Worm (Caenorhabditis elegans): Measurements from ENCODE around the gene dmd-4.

dmd-4 gene

ce11 chrX:14844481-14844880 lies 17.2 kb downstream of the dmd-4 start:
- TF ChIP-seq nhr-85 (tag) (no peak), fkh-8 (tag; optimal IDR thresholded peaks at IDR 0.05) (peak; percentile 21)

ce11 chrX:14842846-14843369 lies 18.7 kb downstream of the dmd-4 start:
- TF ChIP-seq pqm-1 (tag; optimal IDR thresholded peaks at IDR 0.05) (no peak), C04F5.9 (tag; optimal IDR thresholded peaks at IDR 0.05) (no peak), mdl-1 (tag; optimal IDR thresholded peaks at IDR 0.05) (no peak), ets-5 (GFP tag; IDR thresholded peaks at IDR 0.05) (no peak), nhr-71 (tag; optimal IDR thresholded peaks at IDR 0.05) (no peak), nhr-84 (tag; optimal IDR thresholded peaks at IDR 0.05) (no peak), efl-1 (optimal IDR thresholded peaks at IDR 0.05) (no peak), efl-1 (GFP tag; optimal IDR thresholded peaks at IDR 0.05 in 1 of 2) (no peak), nhr-19 (GFP tag; conservative IDR thresholded peaks at IDR 0.05) (no peak), zag-1 (tag; optimal IDR thresholded peaks at IDR 0.05) (no peak), sptf-1 (tag; optimal IDR thresholded peaks at IDR 0.05) (no peak), egl-13 (tag; optimal IDR thresholded peaks at IDR 0.05) (no peak), nhr-76 (tag; optimal IDR thresholded peaks at IDR 0.05) (no peak), lin-13 (GFP tag; optimal IDR thresholded peaks at IDR 0.05) (no peak), nhr-77 (tag; optimal IDR thresholded peaks at IDR 0.05) (no peak), ama-1 (optimal IDR thresholded peaks at IDR 0.05) (no peak)

DNA sequence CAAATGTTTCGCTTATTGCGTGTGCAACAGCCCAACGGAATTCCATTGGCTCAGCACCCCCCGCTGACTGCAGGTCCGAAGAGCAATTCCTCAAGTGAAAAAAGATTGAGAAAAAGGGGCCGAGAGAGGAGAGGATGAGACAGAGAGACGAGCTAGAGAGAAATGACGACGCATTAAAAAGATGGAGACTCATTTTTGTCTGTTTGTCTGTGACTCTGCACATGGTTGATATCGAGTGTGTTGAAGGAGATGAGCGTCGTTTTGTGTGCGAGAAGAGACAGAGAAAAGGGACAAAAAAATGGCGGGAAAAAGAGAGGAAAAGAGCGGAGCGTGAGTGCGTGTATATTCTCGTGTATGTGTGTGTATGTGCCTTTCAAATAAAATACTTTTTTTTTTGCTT lies 20.6 kb downstream of the dmd-4 start:
- no peak for TF ChIP-seq nhr-12 (tag; optimal IDR thresholded peaks at IDR 0.05)
- TF ChIP-seq unc-130 (tag; optimal IDR thresholded peaks at IDR 0.05) = peak; percentile 46
- peak; percentile 91 for TF ChIP-seq nhr-20 (tag; optimal IDR thresholded peaks at IDR 0.05)
- TF ChIP-seq tbx-2 (tag; optimal IDR thresholded peaks at IDR 0.05) = peak; percentile 92
- no peak for TF ChIP-seq nhr-28 (tag; optimal IDR thresholded peaks at IDR 0.05)
- peak; percentile 74 to 86 (median 75) for TF ChIP-seq dpl-1 (GFP tag; optimal IDR thresholded peaks at IDR 0.05)
- TF ChIP-seq sup-37 (GFP tag; optimal IDR thresholded peaks at IDR 0.05) = peak; percentile 38
- TF ChIP-seq efl-1 (optimal IDR thresholded peaks at IDR 0.05) = peak; percentile 77 to 94
- peak; percentile 67 to 96 for TF ChIP-seq efl-1 (GFP tag; optimal IDR thresholded peaks at IDR 0.05 in 1 of 2)
- TF ChIP-seq unc-98 (GFP tag; IDR thresholded peaks at IDR 0.05) = no peak
- TF ChIP-seq F16B12.6 (tag; optimal IDR thresholded peaks at IDR 0.05) = peak; percentile 44
- peak; percentile 40; the same call in 1 of the 2 replicates for TF ChIP-seq mab-9 (GFP tag; IDR thresholded peaks at IDR 0.05)
- peak; percentile 84 to 92 (median 89) for TF ChIP-seq ceh-82 (tag; optimal IDR thresholded peaks at IDR 0.05)
- TF ChIP-seq mdl-1 (tag; optimal IDR thresholded peaks at IDR 0.05) = peak; percentile 44 to 92
- TF ChIP-seq grh-1 (GFP tag; IDR thresholded peaks at IDR 0.05) = no peak
- peak; percentile 63 for TF ChIP-seq blmp-1 (tag; optimal IDR thresholded peaks at IDR 0.05)
- TF ChIP-seq ceh-90 (tag; optimal IDR thresholded peaks at IDR 0.05) = no peak
- no peak for TF ChIP-seq ets-5 (GFP tag; IDR thresholded peaks at IDR 0.05)
- peak; percentile 89 for TF ChIP-seq jun-1 (tag; optimal IDR thresholded peaks at IDR 0.05)
- no peak for TF ChIP-seq alr-1 (tag; optimal IDR thresholded peaks at IDR 0.05; ENCODE audit: borderline replicate concordance)
- peak; percentile 53 to 56 for TF ChIP-seq egl-27 (tag; optimal IDR thresholded peaks at IDR 0.05)
- no peak for TF ChIP-seq Y116A8C.19 (tag; optimal IDR thresholded peaks at IDR 0.05; ENCODE audit: borderline replicate concordance)
- TF ChIP-seq zip-4 (GFP tag; optimal IDR thresholded peaks at IDR 0.05) = no peak
- TF ChIP-seq ceh-88 (GFP tag; IDR thresholded peaks at IDR 0.05) = no peak; the same call in 1 of the 2 replicates
- TF ChIP-seq vab-15 (tag; optimal IDR thresholded peaks at IDR 0.05) = no peak
- TF ChIP-seq nhr-76 (tag; optimal IDR thresholded peaks at IDR 0.05) = no peak
- TF ChIP-seq sox-4 (tag; optimal IDR thresholded peaks at IDR 0.05) = peak; percentile 21
- TF ChIP-seq lin-13 (GFP tag; optimal IDR thresholded peaks at IDR 0.05) = peak; percentile 86
- no peak for TF ChIP-seq tlp-1 (tag; optimal IDR thresholded peaks at IDR 0.05)
- TF ChIP-seq fkh-8 (tag; optimal IDR thresholded peaks at IDR 0.05) = peak; percentile 87
- TF ChIP-seq hlh-4 (tag; optimal IDR thresholded peaks at IDR 0.05) = no peak
- no peak for TF ChIP-seq C04F5.9 (tag; optimal IDR thresholded peaks at IDR 0.05)
- peak; percentile 69 for TF ChIP-seq pax-3 (tag; optimal IDR thresholded peaks at IDR 0.05)
- TF ChIP-seq mep-1 (tag; optimal IDR thresholded peaks at IDR 0.05) = peak; percentile 89
- TF ChIP-seq fos-1 (tag; optimal IDR thresholded peaks at IDR 0.05) = peak; percentile 91
- no peak for TF ChIP-seq fkh-4 (tag; optimal IDR thresholded peaks at IDR 0.05; ENCODE audit: borderline replicate concordance)
- peak; percentile 87 for TF ChIP-seq zag-1 (tag; optimal IDR thresholded peaks at IDR 0.05)
- no peak for TF ChIP-seq pqm-1 (tag; optimal IDR thresholded peaks at IDR 0.05)
- TF ChIP-seq lin-14 (GFP tag; optimal IDR thresholded peaks at IDR 0.05) = peak; percentile 99
- TF ChIP-seq nhr-19 (GFP tag; conservative IDR thresholded peaks at IDR 0.05) = peak; percentile 78
- TF ChIP-seq isw-1 (GFP tag; IDR thresholded peaks at IDR 0.05) = peak; percentile 73
